Comparison of ENCODE assay signal across 2 fruit fly cellular contexts in the genomic region with DNA sequence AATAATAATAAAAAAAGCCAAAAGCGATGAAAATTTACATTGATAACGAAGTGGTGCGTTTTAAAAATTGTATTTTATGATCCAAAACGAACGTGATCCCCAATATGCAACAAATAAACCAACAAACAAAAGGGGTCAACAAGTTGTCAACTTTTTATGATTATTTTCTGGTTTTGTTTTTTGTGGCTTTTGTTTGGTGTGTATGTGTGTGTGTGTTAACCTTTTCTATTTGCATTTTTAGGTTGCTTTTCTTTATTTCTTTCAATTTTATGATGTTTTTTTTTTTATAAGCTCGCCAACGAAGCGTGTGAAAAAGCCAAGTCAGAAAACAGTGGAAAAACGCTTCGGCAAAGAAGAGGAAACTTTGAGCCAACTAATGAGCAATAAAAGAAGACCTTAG.
TF ChIP-seq lines count a peak whose summit lies in the region.

No protein-coding gene starts in this region.

- no peak for TF ChIP-seq CTCF in whole organism, embryonic (GFP tag; optimal IDR thresholded peaks at IDR 0.05; lab: Kevin White, UChicago)

TF ChIP-seq in whole organism, embryonic, 481 proteins besides CTCF, POLR2A, EP300 and RAD21:
- TF ChIP-seq kni (GFP tag; optimal IDR thresholded peaks at IDR 0.05; lab: Kevin White, UChicago) (peak; percentile 4), CG42726 (GFP tag; IDR thresholded peaks at IDR 0.05; lab: Robert Waterston, UW; ENCODE audit: partially characterized antibody) (no peak), CG10321 (GFP tag; IDR thresholded peaks at IDR 0.05; lab: Robert Waterston, UW) (no peak), CG6254 (GFP tag; optimal IDR thresholded peaks at IDR 0.05; lab: Kevin White, UChicago) (no peak), Med (GFP tag; lab: Kevin White, UChicago) (no peak), Rfx (GFP tag; IDR thresholded peaks at IDR 0.05; lab: Robert Waterston, UW) (no peak), sqz (GFP tag; optimal IDR thresholded peaks at IDR 0.05; lab: Kevin White, UChicago) (peak; percentile 57), sug (tag; optimal IDR thresholded peaks at IDR 0.05; lab: Kevin White, UChicago) (no peak), toy (GFP tag; IDR thresholded peaks at IDR 0.05; lab: Robert Waterston, UW) (no peak), ken (GFP tag; IDR thresholded peaks at IDR 0.05; lab: Robert Waterston, UW) (no peak), CG5953 (GFP tag; IDR thresholded peaks at IDR 0.05; lab: Robert Waterston, UW) (no peak), Awh (GFP tag; IDR thresholded peaks at IDR 0.05; lab: Robert Waterston, UW) (peak; percentile 66), CG10274 (GFP tag; optimal IDR thresholded peaks at IDR 0.05; lab: Kevin White, UChicago) (no peak), tin (GFP tag; optimal IDR thresholded peaks at IDR 0.05; lab: Kevin White, UChicago) (no peak), Sin3A (optimal IDR thresholded peaks at IDR 0.05; lab: Kevin White, UChicago) (no peak), Hr51 (GFP tag; optimal IDR thresholded peaks at IDR 0.05; lab: Kevin White, UChicago) (no peak), Xrp1 (GFP tag; IDR thresholded peaks at IDR 0.05; lab: Robert Waterston, UW) (no peak), CG30431 (GFP tag; optimal IDR thresholded peaks at IDR 0.05; lab: Kevin White, UChicago) (no peak), bcd (GFP tag; optimal IDR thresholded peaks at IDR 0.05; lab: Kevin White, UChicago) (no peak), Spps (tag; optimal IDR thresholded peaks at IDR 0.05; lab: Kevin White, UChicago) (no peak), CG2889 (GFP tag; IDR thresholded peaks at IDR 0.05; lab: Robert Waterston, UW) (no peak), Hr78 (GFP tag; optimal IDR thresholded peaks at IDR 0.05; lab: Kevin White, UChicago) (peak in 1 of 2 experiments; percentile 63), CG15479 (GFP tag; optimal IDR thresholded peaks at IDR 0.05; lab: Kevin White, UChicago) (no peak), pros (GFP tag; optimal IDR thresholded peaks at IDR 0.05; lab: Kevin White, UChicago) (peak; percentile 27), sna (GFP tag; IDR thresholded peaks at IDR 0.05; lab: Robert Waterston, UW; ENCODE audit: partially characterized antibody) (no peak), Trl (optimal IDR thresholded peaks at IDR 0.05; lab: Kevin White, UChicago) (no peak), Trl (GFP tag; optimal IDR thresholded peaks at IDR 0.05; lab: Kevin White, UChicago) (no peak), nerfin-1 (tag; optimal IDR thresholded peaks at IDR 0.05; lab: Kevin White, UChicago) (no peak), gcm (GFP tag; optimal IDR thresholded peaks at IDR 0.05; lab: Kevin White, UChicago) (no peak), Bdp1 (GFP tag; optimal IDR thresholded peaks at IDR 0.05; lab: Kevin White, UChicago) (no peak), oc (tag; optimal IDR thresholded peaks at IDR 0.05; lab: Kevin White, UChicago) (peak; percentile 5), Dad (GFP tag; optimal IDR thresholded peaks at IDR 0.05; lab: Kevin White, UChicago) (no peak), en (GFP tag; optimal IDR thresholded peaks at IDR 0.05; lab: Kevin White, UChicago) (no peak), cg (GFP tag; optimal IDR thresholded peaks at IDR 0.05; lab: Kevin White, UChicago) (peak; percentile 3), abd-A (tag; optimal IDR thresholded peaks at IDR 0.05; lab: Kevin White, UChicago) (peak; percentile 40), jigr1 (GFP tag; IDR thresholded peaks at IDR 0.05; lab: Robert Waterston, UW) (no peak), salm (tag; optimal IDR thresholded peaks at IDR 0.05; lab: Kevin White, UChicago) (peak; percentile 25), CG14965 (GFP tag; optimal IDR thresholded peaks at IDR 0.05; lab: Kevin White, UChicago; ENCODE audit: borderline replicate concordance) (no peak), Dp (GFP tag; optimal IDR thresholded peaks at IDR 0.05; lab: Kevin White, UChicago) (no peak), C15 (GFP tag; IDR thresholded peaks at IDR 0.05; lab: Robert Waterston, UW) (no peak), Fer2 (tag; optimal IDR thresholded peaks at IDR 0.05; lab: Kevin White, UChicago) (no peak), cwo (GFP tag; optimal IDR thresholded peaks at IDR 0.05; lab: Kevin White, UChicago) (no peak), CG30403 (GFP tag; optimal IDR thresholded peaks at IDR 0.05; lab: Kevin White, UChicago) (no peak), Rx (GFP tag; IDR thresholded peaks at IDR 0.05; lab: Robert Waterston, UW) (no peak), CG1603 (tag; optimal IDR thresholded peaks at IDR 0.05; lab: Kevin White, UChicago) (no peak), gce (GFP tag; IDR thresholded peaks at IDR 0.05; lab: Robert Waterston, UW) (no peak)

TF ChIP-seq in whole organism, prepupa, 60 proteins besides CTCF, POLR2A, EP300 and RAD21:
- no peak for TF ChIP-seq Sox14 (GFP tag; optimal IDR thresholded peaks at IDR 0.05; lab: Kevin White, UChicago)
- no peak for TF ChIP-seq Hr39 (GFP tag; optimal IDR thresholded peaks at IDR 0.05; lab: Kevin White, UChicago)
- TF ChIP-seq Eip78C (GFP tag; lab: Kevin White, UChicago) = peak; percentile 19
- TF ChIP-seq CG10631 (GFP tag; optimal IDR thresholded peaks at IDR 0.05; lab: Kevin White, UChicago) = no peak
